Fruit fly (Drosophila melanogaster) whole organism, embryonic: Measurements from ENCODE around the gene CG44040.

Experiments
- ATbp ChIP-seq: fragments of 200-800 bp; sonication (Bioruptor generic); optimal IDR thresholded peaks from 2 replicates; lab custom pipeline; 2017; ENCODE audit warnings: missing biosample characterization, mild to moderate bottlenecking, missing genetic modification characterization, missing genetic modification reagents
- Atf6 ChIP-seq: fragments of 200-800 bp; sonication (Bioruptor generic); IDR thresholded peaks from 2 replicates; pipeline ENCODE4 v1.3.6; 2022; ENCODE audit warnings: missing biosample characterization, missing genetic modification characterization
- CG10147 ChIP-seq: fragments of 200-800 bp; sonication (Bioruptor generic); optimal IDR thresholded peaks from 2 replicates; lab custom pipeline; 2019; ENCODE audit warnings: missing biosample characterization, mild to moderate bottlenecking, missing genetic modification characterization, moderate library complexity
- CG11398 ChIP-seq: fragments of 200-800 bp; sonication (Bioruptor generic); optimal IDR thresholded peaks from 2 replicates; lab custom pipeline; 2016; ENCODE audit warnings: missing biosample characterization, missing genetic modification characterization
- CG11723 ChIP-seq: fragments of 200-800 bp; sonication (Bioruptor generic); optimal IDR thresholded peaks from 2 replicates; lab custom pipeline; 2017; ENCODE audit warnings: missing biosample characterization, mild to moderate bottlenecking, missing genetic modification characterization
- CG1233 ChIP-seq: fragments of 200-800 bp; sonication (Bioruptor generic); optimal IDR thresholded peaks from 4 replicates; lab custom pipeline; 2018; ENCODE audit warnings: missing biosample characterization, mild to moderate bottlenecking, missing genetic modification characterization
- CG13775 ChIP-seq: fragments of 200-800 bp; sonication (Bioruptor generic); optimal IDR thresholded peaks from 3 replicates; lab custom pipeline; 2017; ENCODE audit warnings: missing biosample characterization, mild to moderate bottlenecking, missing genetic modification characterization
- CG14710 ChIP-seq: fragments of 200-800 bp; sonication (Bioruptor generic); optimal IDR thresholded peaks from 3 replicates; lab custom pipeline; 2019; ENCODE audit warnings: missing biosample characterization, mild to moderate bottlenecking, missing genetic modification characterization, moderate library complexity
- CG15696 ChIP-seq: fragments of 200-800 bp; sonication (Bioruptor generic); optimal IDR thresholded peaks from 2 replicates; lab custom pipeline; 2019; ENCODE audit warnings: missing biosample characterization, mild to moderate bottlenecking, missing genetic modification characterization, moderate library complexity
- CG16863 ChIP-seq: fragments of 200-800 bp; sonication (Bioruptor generic); optimal IDR thresholded peaks from 3 replicates; lab custom pipeline; 2016; ENCODE audit warnings: missing biosample characterization, missing genetic modification characterization
- CG17802 ChIP-seq: fragments of 200-800 bp; sonication (Bioruptor generic); optimal IDR thresholded peaks from 2 replicates; lab custom pipeline; 2018; ENCODE audit warnings: missing biosample characterization, mild to moderate bottlenecking, missing genetic modification characterization, moderate library complexity
- CG17912 ChIP-seq: fragments of 200-800 bp; sonication (Bioruptor generic); optimal IDR thresholded peaks from 2 replicates; lab custom pipeline; 2018; ENCODE audit warnings: missing biosample characterization, mild to moderate bottlenecking, missing genetic modification characterization
- CG1792 ChIP-seq: fragments of 200-800 bp; sonication (Bioruptor generic); optimal IDR thresholded peaks from 2 replicates; lab custom pipeline; 2016; ENCODE audit warnings: missing biosample characterization, missing genetic modification characterization
- CG34376 ChIP-seq: fragments of 200-800 bp; sonication (Bioruptor generic); optimal IDR thresholded peaks from 2 replicates; lab custom pipeline; 2018; ENCODE audit warnings: missing biosample characterization, mild to moderate bottlenecking, missing genetic modification characterization
- CG42726 ChIP-seq: fragments of 200-800 bp; sonication (Bioruptor generic); IDR thresholded peaks from 2 replicates; pipeline ENCODE4 v1.3.6; 2022; ENCODE audit warnings: missing biosample characterization, missing genetic modification characterization; ENCODE audit not compliant: partially characterized antibody
- CG6683 ChIP-seq: fragments of 200-800 bp; sonication (Bioruptor generic); optimal IDR thresholded peaks from 2 replicates; lab custom pipeline; 2017; ENCODE audit warnings: missing biosample characterization, mild to moderate bottlenecking, missing genetic modification characterization, missing genetic modification reagents
- CG7372 ChIP-seq: fragments of 200-800 bp; sonication (Bioruptor generic); IDR thresholded peaks from 2 replicates; pipeline ENCODE4 v1.3.6; 2022; ENCODE audit warnings: missing biosample characterization, missing genetic modification characterization
- CG7556 ChIP-seq: fragments of 200-800 bp; sonication (Bioruptor generic); optimal IDR thresholded peaks from 2 replicates; lab custom pipeline; 2017; ENCODE audit warnings: missing biosample characterization, mild to moderate bottlenecking, missing genetic modification characterization
- CG8478 ChIP-seq: fragments of >200 bp; optimal IDR thresholded peaks from 2 replicates; lab custom pipeline; 2018
- CG9797 ChIP-seq: fragments of 200-800 bp; sonication (Bioruptor generic); optimal IDR thresholded peaks from 3 replicates; lab custom pipeline; 2018; ENCODE audit warnings: missing biosample characterization, mild to moderate bottlenecking, missing genetic modification characterization
- Dek ChIP-seq: fragments of 200-800 bp; sonication (Bioruptor generic); optimal IDR thresholded peaks from 3 replicates; lab custom pipeline; 2019; ENCODE audit warnings: missing biosample characterization, mild to moderate bottlenecking, missing genetic modification characterization, moderate library complexity
- Dfd ChIP-seq, 2 experiments: fragments of >200 bp; optimal IDR thresholded peaks; 2 replicates each; lab custom pipeline; 2017; ENCODE audit warnings: missing biosample characterization in 2 of 2, missing genetic modification characterization in 2 of 2
- HLH4C ChIP-seq: fragments of 200-800 bp; sonication (Bioruptor generic); IDR thresholded peaks from 3 replicates; pipeline ENCODE4 v1.3.6; 2022; ENCODE audit warnings: missing biosample characterization, missing genetic modification characterization; ENCODE audit not compliant: partially characterized antibody
- Hmx ChIP-seq: fragments of 200-800 bp; sonication (Bioruptor generic); optimal IDR thresholded peaks from 2 replicates; lab custom pipeline; 2016; ENCODE audit warnings: missing biosample characterization, missing genetic modification characterization
- Hr39 ChIP-seq: fragments of >200 bp; optimal IDR thresholded peaks from 2 replicates; lab custom pipeline; 2017
- MESR4 ChIP-seq: fragments of 200-800 bp; sonication (Bioruptor generic); optimal IDR thresholded peaks from 2 replicates; lab custom pipeline; 2018; ENCODE audit warnings: missing biosample characterization, mild to moderate bottlenecking, missing genetic modification characterization, moderate library complexity
- Mad ChIP-seq: fragments of 200-800 bp; sonication (Bioruptor generic); optimal IDR thresholded peaks from 2 replicates; lab custom pipeline; 2016; ENCODE audit warnings: missing biosample characterization, missing genetic modification characterization
- Usf ChIP-seq: fragments of 200-800 bp; sonication (Bioruptor generic); optimal IDR thresholded peaks from 2 replicates; lab custom pipeline; 2017; ENCODE audit warnings: missing genotype, missing biosample characterization, missing genetic modification characterization
- Xbp1 ChIP-seq: fragments of 200-800 bp; sonication (Bioruptor generic); optimal IDR thresholded peaks from 3 replicates; lab custom pipeline; 2016; ENCODE audit warnings: missing biosample characterization, mild to moderate bottlenecking, missing genetic modification characterization
- ap ChIP-seq: fragments of 200-800 bp; sonication (Bioruptor generic); IDR thresholded peaks from 2 replicates; pipeline ENCODE4 v1.3.6; 2022; ENCODE audit warnings: missing biosample characterization, missing genetic modification characterization
- az2 ChIP-seq: fragments of 200-800 bp; sonication (Bioruptor generic); optimal IDR thresholded peaks from 3 replicates; lab custom pipeline; 2016; ENCODE audit warnings: missing biosample characterization, missing genetic modification characterization
- br ChIP-seq: fragments of >200 bp; optimal IDR thresholded peaks from 2 replicates; lab custom pipeline; 2017
- cg ChIP-seq: fragments of 200-800 bp; sonication (Bioruptor generic); optimal IDR thresholded peaks from 3 replicates; lab custom pipeline; 2019; ENCODE audit warnings: missing biosample characterization, mild to moderate bottlenecking, missing genetic modification characterization, moderate library complexity
- corto ChIP-seq: fragments of 200-800 bp; sonication (Bioruptor generic); optimal IDR thresholded peaks from 2 replicates; lab custom pipeline; 2016; ENCODE audit warnings: missing biosample characterization, mild to moderate bottlenecking, missing genetic modification characterization, moderate library complexity
- danr ChIP-seq: fragments of 200-800 bp; sonication (Bioruptor generic); IDR thresholded peaks from 2 replicates; pipeline ENCODE4 v1.3.6; 2022; ENCODE audit warnings: missing biosample characterization, missing genetic modification characterization
- dm ChIP-seq: fragments of 200-800 bp; sonication (Bioruptor generic); optimal IDR thresholded peaks from 3 replicates; lab custom pipeline; 2016; ENCODE audit warnings: missing biosample characterization, missing genetic modification characterization
- dpn ChIP-seq, 2 experiments: fragments of 200-800 bp; sonication (Bioruptor generic); optimal IDR thresholded peaks; 3 replicates each; lab custom pipeline; 2016; ENCODE audit warnings: missing biosample characterization in 2 of 2, missing genetic modification characterization in 2 of 2
- fd64A ChIP-seq: fragments of 200-800 bp; sonication (Bioruptor generic); optimal IDR thresholded peaks from 3 replicates; lab custom pipeline; 2018; ENCODE audit warnings: missing biosample characterization, mild to moderate bottlenecking, missing genetic modification characterization
- gsb-n ChIP-seq: fragments of 200-800 bp; sonication (Bioruptor generic); optimal IDR thresholded peaks from 3 replicates; lab custom pipeline; 2018; ENCODE audit warnings: missing biosample characterization, mild to moderate bottlenecking, missing genetic modification characterization
- hb ChIP-seq: fragments of 200-800 bp; sonication (Bioruptor generic); IDR thresholded peaks from 3 replicates; pipeline ENCODE4 v1.3.6; 2022; ENCODE audit warnings: missing biosample characterization, missing genetic modification characterization; ENCODE audit not compliant: partially characterized antibody
- jing ChIP-seq: fragments of 200-800 bp; sonication (Bioruptor generic); optimal IDR thresholded peaks from 2 replicates; lab custom pipeline; 2018; ENCODE audit warnings: missing biosample characterization, mild to moderate bottlenecking, missing genetic modification characterization
- mam ChIP-seq: fragments of 200-800 bp; sonication (Bioruptor generic); optimal IDR thresholded peaks from 3 replicates; lab custom pipeline; 2016; ENCODE audit warnings: missing biosample characterization, missing genetic modification characterization
- mirr ChIP-seq: fragments of 200-800 bp; sonication (Bioruptor generic); optimal IDR thresholded peaks from 3 replicates; lab custom pipeline; 2018; ENCODE audit warnings: missing biosample characterization, mild to moderate bottlenecking, missing genetic modification characterization
- p53 ChIP-seq: fragments of 200-800 bp; sonication (Bioruptor generic); optimal IDR thresholded peaks from 2 replicates; lab custom pipeline; 2016; ENCODE audit warnings: missing biosample characterization, missing genetic modification characterization
- ranshi ChIP-seq: fragments of 200-800 bp; sonication (Bioruptor generic); IDR thresholded peaks from 2 replicates; pipeline ENCODE4 v1.3.6; 2022; ENCODE audit warnings: missing biosample characterization, missing genetic modification characterization
- repo ChIP-seq: fragments of 200-800 bp; sonication (Bioruptor generic); optimal IDR thresholded peaks from 2 replicates; lab custom pipeline; 2016; ENCODE audit warnings: missing biosample characterization, missing genetic modification characterization
- schlank ChIP-seq: fragments of 200-800 bp; sonication (Bioruptor generic); optimal IDR thresholded peaks from 2 replicates; lab custom pipeline; 2018; ENCODE audit warnings: missing biosample characterization, mild to moderate bottlenecking, missing genetic modification characterization
- slbo ChIP-seq: fragments of 200-800 bp; sonication (Bioruptor generic); IDR thresholded peaks from 2 replicates; pipeline ENCODE4 v1.3.6; 2022; ENCODE audit warnings: missing biosample characterization, missing genetic modification characterization
- usp ChIP-seq: fragments of >200 bp; optimal IDR thresholded peaks from 2 replicates; lab custom pipeline; 2017; ENCODE audit warnings: missing biosample characterization, missing genetic modification characterization
- vfl ChIP-seq: fragments of 200-800 bp; sonication (Bioruptor generic); optimal IDR thresholded peaks from 2 replicates; lab custom pipeline; 2016; ENCODE audit warnings: missing biosample characterization, missing genetic modification characterization
- vnd ChIP-seq: fragments of 200-800 bp; sonication (Bioruptor generic); IDR thresholded peaks from 3 replicates; pipeline ENCODE4 v1.3.6; 2022; ENCODE audit warnings: missing biosample characterization, missing genetic modification characterization; ENCODE audit not compliant: partially characterized antibody
- wdn ChIP-seq: fragments of 200-800 bp; sonication (Bioruptor generic); IDR thresholded peaks from 2 replicates; pipeline ENCODE4 v1.3.6; 2022; ENCODE audit warnings: missing biosample characterization, missing genetic modification characterization

The CG44040 gene

DNA sequence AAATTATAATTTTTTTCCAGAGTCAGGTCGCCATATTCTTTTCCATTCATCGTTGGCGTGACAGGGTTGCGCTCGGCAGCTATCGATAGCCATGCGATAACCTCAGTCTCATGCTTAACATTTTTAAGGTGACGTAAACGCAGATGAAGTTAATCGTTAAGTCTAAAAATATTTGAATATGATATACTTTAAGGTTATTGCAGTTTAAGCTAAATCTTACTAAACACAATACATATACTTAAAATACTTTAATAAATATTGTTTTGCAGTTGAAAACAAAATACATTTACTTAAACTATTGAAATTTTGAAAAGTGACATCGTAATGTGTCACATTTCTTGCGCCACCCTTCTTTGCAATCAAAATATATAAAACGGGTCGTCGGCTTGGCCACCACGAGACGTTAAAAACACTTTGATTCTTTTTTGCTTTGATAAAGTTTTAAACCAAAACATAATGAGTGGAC, 45.0 kb upstream of the CG44040 start, which contains the start of the genes Cp190 and CG4338 (continued):
- TF ChIP-seq vfl (peak; percentile 96), CG16863 (GFP tag; lab: Kevin White, UChicago) (peak; percentile 90), dpn (GFP tag; optimal IDR thresholded peaks at IDR 0.05; lab: Kevin White, UChicago) (peak; percentile 94 to 98), gsb-n (tag; lab: Kevin White, UChicago) (peak; percentile 98), CG6683 (GFP tag; lab: Kevin White, UChicago) (peak; percentile 93), mirr (GFP tag; lab: Kevin White, UChicago) (peak; percentile 97), vnd (peak; percentile 60), Dek (tag; lab: Kevin White, UChicago) (peak; percentile 98), CG13775 (GFP tag; lab: Kevin White, UChicago) (peak; percentile 99), mam (GFP tag; lab: Kevin White, UChicago) (peak; percentile 93), CG7372 (peak; percentile 98), CG1792 (GFP tag; lab: Kevin White, UChicago) (peak; percentile 84), ATbp (GFP tag; lab: Kevin White, UChicago) (peak; percentile 96), ranshi (GFP tag; lab: Robert Waterston, UW) (peak; percentile 96), CG11398 (GFP tag; lab: Kevin White, UChicago) (peak; percentile 74), Xbp1 (GFP tag; lab: Kevin White, UChicago) (peak; percentile 98), CG14710 (tag; lab: Kevin White, UChicago) (peak; percentile 99), fd64A (GFP tag; lab: Kevin White, UChicago) (peak; percentile 85), az2 (GFP tag; lab: Kevin White, UChicago) (peak; percentile 98), CG15696 (tag; lab: Kevin White, UChicago) (peak; percentile 99), CG11723 (peak; percentile 93), br (no peak), CG8478 (lab: Kevin White, UChicago) (no peak), CG10147 (GFP tag; lab: Kevin White, UChicago) (peak; percentile 98), dm (peak; percentile 89), CG34376 (peak; percentile 98), usp (GFP tag; lab: Kevin White, UChicago) (no peak), Hmx (GFP tag; lab: Kevin White, UChicago) (peak; percentile 93), Mad (GFP tag; lab: Kevin White, UChicago) (peak; percentile 94), CG9797 (GFP tag; lab: Kevin White, UChicago) (peak; percentile 71), Atf6 (GFP tag; lab: Robert Waterston, UW) (peak; percentile 97), jing (GFP tag; lab: Kevin White, UChicago) (peak; percentile 92), MESR4 (GFP tag; lab: Kevin White, UChicago) (peak; percentile 61), CG7556 (GFP tag; lab: Kevin White, UChicago) (peak; percentile 98), CG17912 (GFP tag; lab: Kevin White, UChicago) (peak; percentile 93), repo (peak; percentile 66), CG17802 (tag; lab: Kevin White, UChicago) (peak; percentile 86), wdn (GFP tag; lab: Robert Waterston, UW) (peak; percentile 95), Hr39 (no peak), slbo (GFP tag; lab: Robert Waterston, UW) (peak; percentile 97), corto (no peak), Dfd (GFP tag; optimal IDR thresholded peaks at IDR 0.05; lab: Kevin White, UChicago) (no peak), schlank (tag; lab: Kevin White, UChicago) (peak; percentile 93), hb (GFP tag; lab: Robert Waterston, UW) (peak; percentile 72), p53 (peak; percentile 55), cg (GFP tag; lab: Kevin White, UChicago) (peak; percentile 10), CG1233 (GFP tag; lab: Kevin White, UChicago) (peak; percentile 98), danr (GFP tag; lab: Robert Waterston, UW) (peak; percentile 96), CG42726 (GFP tag; lab: Robert Waterston, UW) (peak; percentile 76), HLH4C (peak; percentile 74), Usf (GFP tag; lab: Kevin White, UChicago) (peak; percentile 95), ap (GFP tag; lab: Robert Waterston, UW) (peak; percentile 91)
